Fruit fly (Drosophila melanogaster): ENCODE results near the gene CG14891.

- TF ChIP-seq Ets96B (tag; optimal IDR thresholded peaks at IDR 0.05) (no peak), CG11294 (GFP tag; IDR thresholded peaks at IDR 0.05) (no peak), CG6854 (GFP tag; optimal IDR thresholded peaks at IDR 0.05) (no peak), net (GFP tag; optimal IDR thresholded peaks at IDR 0.05) (no peak), CG6163 (GFP tag; IDR thresholded peaks at IDR 0.05) (no peak), topi (GFP tag; optimal IDR thresholded peaks at IDR 0.05) (no peak), Sox102F (GFP tag; optimal IDR thresholded peaks at IDR 0.05) (no peak), CG31627 (GFP tag; optimal IDR thresholded peaks at IDR 0.05) (no peak), CG16779 (tag; optimal IDR thresholded peaks at IDR 0.05) (no peak), Gug (GFP tag; IDR thresholded peaks at IDR 0.05) (no peak), CG15336 (GFP tag; IDR thresholded peaks at IDR 0.05) (no peak), Blimp-1 (GFP tag; optimal IDR thresholded peaks at IDR 0.05) (no peak), Sox14 (GFP tag; optimal IDR thresholded peaks at IDR 0.05) (no peak)
Observed at dm6 chr3R:16570484-16570883, 831 bp upstream of the CG14891 start.

Measured in whole organism, prepupa.